Worm (Caenorhabditis elegans) whole organism, L4 larva: ENCODE results near the gene hpo-10.

Experiments
- fos-1 ChIP-seq: fragments of 150-350 bp; optimal IDR thresholded peaks from 2 replicates; lab custom pipeline; 2014; ENCODE audit warnings: missing biosample characterization, missing genetic modification characterization
- mdl-1 ChIP-seq, 2 experiments: fragments of 150-350 bp in 1 of 2; sonication (generic microtip) in 1 of 2; optimal IDR thresholded peaks; 2 replicates each; lab custom pipeline; 2014 to 2017; ENCODE audit warnings: missing biosample characterization in 2 of 2, missing genetic modification characterization in 2 of 2
- mdt-29 ChIP-seq: fragments of 200-800 bp; sonication (Bioruptor generic); IDR thresholded peaks from 2 replicates; pipeline ENCODE4 v1.3.6; 2022; ENCODE audit warnings: missing genetic modification reagents, missing genetic modification characterization, missing compliant biosample characterization
- mes-2 ChIP-seq: sonication (generic microtip); optimal IDR thresholded peaks from 2 replicates; lab custom pipeline; 2016; ENCODE audit warnings: missing genotype, mild to moderate bottlenecking, missing genetic modification characterization, missing compliant biosample characterization; ENCODE audit not compliant: poor library complexity, severe bottlenecking
- mxl-3 ChIP-seq: fragments of 200-800 bp; sonication (Bioruptor generic); optimal IDR thresholded peaks from 2 replicates; lab custom pipeline; 2018; ENCODE audit warnings: mild to moderate bottlenecking, missing genetic modification characterization, missing compliant biosample characterization
- pha-4 ChIP-seq, 2 experiments: fragments of 150-350 bp in 1 of 2; fragments of 200-800 bp in 1 of 2; sonication (Bioruptor generic) in 1 of 2; IDR thresholded peaks in 1 of 2; optimal IDR thresholded peaks in 1 of 2; 2 replicates each; pipeline versions ENCODE4 v1.3.6 to Lab custom; 2014 to 2022; ENCODE audit warnings: missing genetic modification characterization in 2 of 2, missing genetic modification reagents in 2 of 2, missing biosample characterization in 1 of 2, missing compliant biosample characterization in 1 of 2
- snpc-4 ChIP-seq: fragments of 150-350 bp; optimal IDR thresholded peaks from 2 replicates; lab custom pipeline; 2014; ENCODE audit warnings: missing biosample characterization, missing genetic modification characterization
- unc-39 ChIP-seq: sonication (generic microtip); optimal IDR thresholded peaks from 2 replicates; lab custom pipeline; 2017; ENCODE audit warnings: missing biosample characterization, missing genetic modification characterization
- unc-62 ChIP-seq, 3 experiments: fragments of 150-350 bp in 1 of 3; sonication (generic microtip); optimal IDR thresholded peaks in 2 of 3; peaks in 1 of 3; 1 replicate in 1 of 3; 2 replicates in 2 of 3; lab custom pipeline; 2014 to 2017; ENCODE audit warnings: missing biosample characterization in 3 of 3, missing genetic modification characterization in 3 of 3, missing genetic modification reagents in 3 of 3, missing genotype in 1 of 3

DNA sequence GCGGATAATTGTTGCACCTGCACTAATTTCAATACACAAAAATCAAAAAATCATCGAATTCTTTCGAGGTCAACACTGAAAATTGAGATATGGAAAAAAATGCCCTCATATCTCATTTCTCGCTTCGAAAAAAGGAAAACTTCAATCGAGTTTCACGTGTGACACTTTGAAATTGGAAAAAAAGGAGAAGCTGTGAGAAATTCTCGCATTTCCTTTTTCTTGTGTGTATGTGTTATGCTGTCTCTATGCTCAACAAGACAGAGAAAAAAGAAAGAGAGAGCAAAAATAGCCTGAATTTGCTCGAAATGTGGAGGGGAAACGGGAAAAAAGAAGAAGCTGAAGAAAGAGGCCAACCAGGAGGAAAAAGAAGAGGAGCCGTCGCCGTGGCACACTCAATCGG is 32.9 kb upstream of the hpo-10 start:
- TF ChIP-seq fos-1 (tag; lab: Kevin White, UChicago) (no peak), mxl-3 (GFP tag; lab: Kevin White, UChicago) (no peak), mdt-29 (GFP tag; lab: Robert Waterston, UW) (no peak), snpc-4 (tag; lab: Kevin White, UChicago) (no peak), unc-62 (GFP tag; optimal IDR thresholded peaks at IDR 0.05 in 1 of 2; lab: Kevin White, UChicago) (no peak), unc-62 (tag; optimal IDR thresholded peaks at IDR 0.05; lab: Kevin White, UChicago) (no peak), mdl-1 (tag; optimal IDR thresholded peaks at IDR 0.05; lab: Kevin White, UChicago) (peak in 1 of 2 experiments; percentile 20), unc-39 (no peak), pha-4 (GFP tag; IDR thresholded peaks at IDR 0.05; lab: Robert Waterston, UW) (no peak), pha-4 (tag; optimal IDR thresholded peaks at IDR 0.05; lab: Kevin White, UChicago) (no peak), mes-2 (tag; lab: Kevin White, UChicago) (no peak)
